Worm (Caenorhabditis elegans) whole organism, L4/young adult: ENCODE results near the gene C46H3.1.

Source experiments
- dao-5 ChIP-seq: sonication (generic microtip); optimal IDR thresholded peaks from 2 replicates; lab custom pipeline; 2016; ENCODE audit warnings: missing genotype, missing genetic modification characterization, moderate library complexity, missing compliant biosample characterization
- him-1 ChIP-seq: sonication (generic microtip); optimal IDR thresholded peaks from 2 replicates; lab custom pipeline; 2016; ENCODE audit warnings: missing genotype, missing genetic modification reagents, missing genetic modification characterization, missing compliant biosample characterization

DNA sequence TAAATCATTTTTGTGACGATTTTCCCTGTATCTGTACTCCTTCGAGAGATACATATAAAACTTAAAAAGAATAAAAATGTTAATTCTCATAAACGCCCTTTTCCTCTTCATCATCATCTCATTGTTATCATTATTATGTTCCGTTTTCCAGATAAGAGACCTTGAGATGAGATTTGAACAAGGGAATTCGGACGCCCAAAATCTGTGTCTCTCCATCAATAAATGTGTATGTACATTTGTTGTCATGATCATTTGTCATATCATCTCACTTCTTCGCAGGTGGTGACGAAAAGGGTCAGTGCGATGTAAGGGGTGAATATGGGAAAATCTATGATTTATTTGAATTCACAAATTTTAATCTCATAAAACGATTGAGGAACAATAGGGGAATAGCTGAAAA, 22.9 kb downstream of the C46H3.1 start:
- TF ChIP-seq dao-5 = no peak
- no peak for TF ChIP-seq him-1 (tag; lab: Kevin White, UChicago)
